Worm (Caenorhabditis elegans) whole organism, young adult: Measurements from ENCODE around the gene mdt-27.

ENCODE experiments used
- B0035.1 ChIP-seq: sonication (generic microtip); optimal IDR thresholded peaks from 2 replicates; lab custom pipeline; 2016; ENCODE audit warnings: missing genetic modification characterization, mild to moderate bottlenecking, missing compliant biosample characterization, missing genotype, missing genetic modification reagents
- B0261.1 ChIP-seq: sonication (generic microtip); optimal IDR thresholded peaks from 2 replicates; lab custom pipeline; 2016; ENCODE audit warnings: mild to moderate bottlenecking, missing genetic modification characterization, moderate library complexity, missing compliant biosample characterization
- C06A6.2 ChIP-seq: fragments of 200-800 bp; sonication (Bioruptor generic); conservative IDR thresholded peaks from 2 replicates; pipeline ENCODE4 v1.3.6; 2022; ENCODE audit warnings: missing genetic modification characterization, missing compliant biosample characterization
- F22D6.2 ChIP-seq: sonication (generic microtip); optimal IDR thresholded peaks from 2 replicates; lab custom pipeline; 2016; ENCODE audit warnings: mild to moderate bottlenecking, missing genetic modification characterization, missing compliant biosample characterization
- F33H1.4 ChIP-seq: fragments of 200-800 bp; sonication (Bioruptor generic); IDR thresholded peaks from 2 replicates; pipeline ENCODE4 v1.3.6; 2022; ENCODE audit warnings: missing genetic modification reagents, missing genetic modification characterization, missing compliant biosample characterization
- F37B4.10 ChIP-seq: fragments of 200-800 bp; sonication (Bioruptor generic); IDR thresholded peaks from 2 replicates; pipeline ENCODE4 v1.3.6; 2022; ENCODE audit warnings: missing genetic modification characterization, missing compliant biosample characterization
- K12H6.12 ChIP-seq: fragments of 200-800 bp; sonication (Bioruptor generic); optimal IDR thresholded peaks from 2 replicates; lab custom pipeline; 2018; ENCODE audit warnings: mild to moderate bottlenecking, missing genetic modification characterization, missing compliant biosample characterization
- T07F8.4 ChIP-seq: sonication (generic microtip); optimal IDR thresholded peaks from 2 replicates; lab custom pipeline; 2016; ENCODE audit warnings: mild to moderate bottlenecking, missing genetic modification characterization, moderate library complexity, missing compliant biosample characterization
- Y53F4B.3 ChIP-seq: fragments of 200-800 bp; sonication (Bioruptor generic); IDR thresholded peaks from 2 replicates; pipeline ENCODE4 v1.3.6; 2022; ENCODE audit warnings: missing genetic modification reagents, missing genetic modification characterization, missing compliant biosample characterization
- Y67H2A.10 ChIP-seq: fragments of 200-800 bp; sonication (Bioruptor generic); conservative IDR thresholded peaks from 2 replicates; pipeline ENCODE4 v1.3.6; 2022; ENCODE audit warnings: missing genetic modification reagents, missing genetic modification characterization, missing compliant biosample characterization
- Y79H2A.3 ChIP-seq: fragments of 200-800 bp; sonication (Bioruptor generic); conservative IDR thresholded peaks from 2 replicates; pipeline ENCODE4 v1.3.6; 2022; ENCODE audit warnings: missing genetic modification reagents, missing genetic modification characterization, missing compliant biosample characterization
- Y95B8A.8 ChIP-seq: fragments of 200-800 bp; sonication (Bioruptor generic); IDR thresholded peaks from 2 replicates; pipeline ENCODE4 v1.3.6; 2022; ENCODE audit warnings: missing genetic modification reagents, missing genetic modification characterization, missing compliant biosample characterization
- ama-1 ChIP-seq, 3 experiments: fragments of 150-350 bp in 1 of 3; sonication (generic microtip) in 2 of 3; optimal IDR thresholded peaks; 2 replicates each; lab custom pipeline; 2014 to 2018; ENCODE audit warnings: missing biosample characterization in 2 of 3, missing genetic modification characterization in 2 of 3, missing genetic modification reagents in 2 of 3
- aptf-2 ChIP-seq: fragments of 200-800 bp; sonication (Bioruptor generic); conservative IDR thresholded peaks from 2 replicates; pipeline ENCODE4 v1.3.6; 2022; ENCODE audit warnings: missing genetic modification reagents, missing genetic modification characterization, missing compliant biosample characterization
- attf-3 ChIP-seq: fragments of 200-800 bp; sonication (Bioruptor generic); conservative IDR thresholded peaks from 2 replicates; pipeline ENCODE4 v1.3.6; 2022; ENCODE audit warnings: missing genetic modification reagents, missing genetic modification characterization, missing compliant biosample characterization
- attf-5 ChIP-seq: fragments of 200-800 bp; sonication (Bioruptor generic); optimal IDR thresholded peaks from 2 replicates; lab custom pipeline; 2018; ENCODE audit warnings: mild to moderate bottlenecking, missing genetic modification characterization, missing compliant biosample characterization
- ceh-100 ChIP-seq: fragments of 200-800 bp; sonication (Bioruptor generic); IDR thresholded peaks from 2 replicates; pipeline ENCODE4 v1.3.6; 2022; ENCODE audit warnings: missing genetic modification reagents, missing genetic modification characterization, missing compliant biosample characterization
- ceh-40 ChIP-seq: fragments of 200-800 bp; sonication (Bioruptor generic); IDR thresholded peaks from 2 replicates; pipeline ENCODE4 v1.3.6; 2022; ENCODE audit warnings: missing genetic modification characterization, missing compliant biosample characterization
- dox-1 ChIP-seq: fragments of 200-800 bp; sonication (Bioruptor generic); IDR thresholded peaks from 2 replicates; pipeline ENCODE4 v1.3.6; 2022; ENCODE audit warnings: missing genetic modification reagents, missing genetic modification characterization, missing compliant biosample characterization
- egl-44 ChIP-seq: fragments of 200-800 bp; sonication (Bioruptor generic); IDR thresholded peaks from 2 replicates; pipeline ENCODE4 v1.3.6; 2022; ENCODE audit warnings: missing genetic modification reagents, missing genetic modification characterization, missing compliant biosample characterization
- him-1 ChIP-seq: sonication (generic microtip); optimal IDR thresholded peaks from 2 replicates; lab custom pipeline; 2016; ENCODE audit warnings: missing genotype, missing genetic modification reagents, missing genetic modification characterization, missing compliant biosample characterization
- hmg-20 ChIP-seq: fragments of 200-800 bp; sonication (Bioruptor generic); IDR thresholded peaks from 2 replicates; pipeline ENCODE4 v1.3.6; 2022; ENCODE audit warnings: missing genetic modification reagents, missing genetic modification characterization, missing compliant biosample characterization
- hrde-1 ChIP-seq: sonication (generic microtip); optimal IDR thresholded peaks from 2 replicates; lab custom pipeline; 2016; ENCODE audit warnings: missing genetic modification characterization, mild to moderate bottlenecking, missing compliant biosample characterization, moderate library complexity, missing genotype, missing genetic modification reagents, borderline replicate concordance
- hsf-1 ChIP-seq: fragments of 200-800 bp; sonication (Bioruptor generic); IDR thresholded peaks from 2 replicates; pipeline ENCODE4 v1.3.6; 2022; ENCODE audit warnings: missing genetic modification reagents, missing genetic modification characterization, missing compliant biosample characterization
- let-607 ChIP-seq, 2 experiments: fragments of 200-800 bp in 1 of 2; sonication (Bioruptor generic) in 1 of 2; sonication (generic microtip) in 1 of 2; optimal IDR thresholded peaks; 2 replicates each; lab custom pipeline; 2016 to 2018; ENCODE audit warnings: mild to moderate bottlenecking in 2 of 2, missing compliant biosample characterization in 2 of 2, missing genetic modification characterization in 2 of 2, moderate library complexity in 2 of 2, missing genotype in 1 of 2
- lsl-1 ChIP-seq: fragments of 200-800 bp; sonication (Bioruptor generic); optimal IDR thresholded peaks from 2 replicates; lab custom pipeline; 2018; ENCODE audit warnings: mild to moderate bottlenecking, missing genetic modification characterization, moderate library complexity, missing compliant biosample characterization
- mcd-1 ChIP-seq: fragments of 200-800 bp; sonication (Bioruptor generic); IDR thresholded peaks from 2 replicates; pipeline ENCODE4 v1.3.6; 2022; ENCODE audit warnings: missing genetic modification reagents, missing genetic modification characterization, missing compliant biosample characterization
- mel-28 ChIP-seq: sonication (generic microtip); optimal IDR thresholded peaks from 2 replicates; lab custom pipeline; 2016; ENCODE audit warnings: borderline replicate concordance, mild to moderate bottlenecking, missing genetic modification characterization, missing compliant biosample characterization
- nfya-1 ChIP-seq: sonication (generic microtip); optimal IDR thresholded peaks from 2 replicates; lab custom pipeline; 2017; ENCODE audit warnings: antibody characterized with exemption, missing compliant biosample characterization, missing genetic modification characterization, borderline replicate concordance; ENCODE audit not compliant: insufficient read depth
- rcor-1 ChIP-seq: fragments of 200-800 bp; sonication (Bioruptor generic); IDR thresholded peaks from 2 replicates; pipeline ENCODE4 v1.3.6; 2022; ENCODE audit warnings: missing genetic modification reagents, missing genetic modification characterization, missing compliant biosample characterization
- rec-8 ChIP-seq, 2 experiments: sonication (generic microtip); optimal IDR thresholded peaks; 2 replicates each; lab custom pipeline; 2016; ENCODE audit warnings: mild to moderate bottlenecking in 2 of 2, missing genetic modification characterization in 2 of 2, missing genetic modification reagents in 2 of 2, missing genotype in 2 of 2, missing biosample characterization in 1 of 2, missing compliant biosample characterization in 1 of 2, moderate library complexity in 1 of 2
- rpc-1 ChIP-seq, 2 experiments: fragments of 150-350 bp in 1 of 2; sonication (generic microtip) in 1 of 2; optimal IDR thresholded peaks; 2 replicates each; lab custom pipeline; 2014 to 2018; ENCODE audit warnings: missing biosample characterization in 1 of 2, missing genetic modification characterization in 1 of 2, missing genetic modification reagents in 1 of 2, missing genotype in 1 of 2
- sea-2 ChIP-seq: fragments of 200-800 bp; sonication (Bioruptor generic); IDR thresholded peaks from 2 replicates; pipeline ENCODE4 v1.3.6; 2022; ENCODE audit warnings: missing genetic modification characterization, missing compliant biosample characterization
- somi-1 ChIP-seq: fragments of 200-800 bp; sonication (Bioruptor generic); optimal IDR thresholded peaks from 2 replicates; lab custom pipeline; 2018; ENCODE audit warnings: mild to moderate bottlenecking, missing genetic modification characterization, missing compliant biosample characterization
- tlf-1 ChIP-seq: fragments of 200-800 bp; sonication (Bioruptor generic); optimal IDR thresholded peaks from 2 replicates; lab custom pipeline; 2018; ENCODE audit warnings: mild to moderate bottlenecking, missing genetic modification characterization, missing compliant biosample characterization
- zfh-2 ChIP-seq: fragments of 200-800 bp; sonication (Bioruptor generic); conservative IDR thresholded peaks from 2 replicates; pipeline ENCODE4 v1.3.6; 2022; ENCODE audit warnings: missing genetic modification reagents, missing genetic modification characterization, missing compliant biosample characterization
- ztf-18 ChIP-seq: sonication (generic microtip); optimal IDR thresholded peaks from 2 replicates; lab custom pipeline; 2016; ENCODE audit warnings: missing genotype, mild to moderate bottlenecking, missing genetic modification characterization, missing compliant biosample characterization
- ztf-22 ChIP-seq: fragments of 200-800 bp; sonication (Bioruptor generic); optimal IDR thresholded peaks from 2 replicates; lab custom pipeline; 2018; ENCODE audit warnings: mild to moderate bottlenecking, missing genetic modification characterization, moderate library complexity, missing compliant biosample characterization
- ztf-26 ChIP-seq: sonication (generic microtip); optimal IDR thresholded peaks from 2 replicates; lab custom pipeline; 2017; ENCODE audit warnings: missing genetic modification characterization, missing compliant biosample characterization

Gene mdt-27

ce11 chrV:9212499-9212898 lies 955 bp downstream of the mdt-27 start (continued):
- TF ChIP-seq dox-1 (GFP tag; lab: Robert Waterston, UW) (peak; percentile 47; the same call in 1 of the 2 replicates), egl-44 (GFP tag; lab: Robert Waterston, UW) (no peak), F33H1.4 (GFP tag; lab: Robert Waterston, UW) (no peak), him-1 (tag; lab: Kevin White, UChicago) (no peak), rec-8 (tag; optimal IDR thresholded peaks at IDR 0.05; lab: Kevin White, UChicago) (no peak), somi-1 (GFP tag; lab: Kevin White, UChicago) (no peak), F37B4.10 (GFP tag; lab: Robert Waterston, UW) (no peak), hsf-1 (GFP tag; lab: Robert Waterston, UW) (no peak), aptf-2 (GFP tag; lab: Robert Waterston, UW) (no peak), rcor-1 (GFP tag; lab: Robert Waterston, UW) (no peak), nfya-1 (tag; lab: Kevin White, UChicago) (no peak), attf-5 (GFP tag; lab: Kevin White, UChicago) (peak; percentile 87), T07F8.4 (no peak), Y95B8A.8 (GFP tag; lab: Robert Waterston, UW) (no peak), sea-2 (GFP tag; lab: Robert Waterston, UW) (no peak), rpc-1 (optimal IDR thresholded peaks at IDR 0.05; lab: Kevin White, UChicago) (no peak), rpc-1 (tag; optimal IDR thresholded peaks at IDR 0.05; lab: Kevin White, UChicago) (no peak), hrde-1 (tag; lab: Kevin White, UChicago) (no peak), let-607 (tag; optimal IDR thresholded peaks at IDR 0.05; lab: Kevin White, UChicago) (peak in 1 of 2 experiments; percentile 59), Y79H2A.3 (GFP tag; lab: Robert Waterston, UW) (no peak), B0035.1 (tag; lab: Kevin White, UChicago) (no peak), K12H6.12 (peak; percentile 8), zfh-2 (GFP tag; lab: Robert Waterston, UW) (no peak), ztf-22 (GFP tag; lab: Kevin White, UChicago) (no peak), ztf-26 (no peak), mcd-1 (GFP tag; lab: Robert Waterston, UW) (peak; percentile 48; the same call in 1 of the 2 replicates), ama-1 (optimal IDR thresholded peaks at IDR 0.05; lab: Kevin White, UChicago) (no peak), ama-1 (GFP tag; optimal IDR thresholded peaks at IDR 0.05; lab: Kevin White, UChicago) (no peak), ztf-18 (tag; lab: Kevin White, UChicago) (peak; percentile 22), C06A6.2 (GFP tag; lab: Robert Waterston, UW) (no peak), attf-3 (GFP tag; lab: Robert Waterston, UW) (no peak), lsl-1 (GFP tag; lab: Kevin White, UChicago) (no peak), Y53F4B.3 (GFP tag; lab: Robert Waterston, UW) (no peak), B0261.1 (tag; lab: Kevin White, UChicago) (no peak), Y67H2A.10 (GFP tag; lab: Robert Waterston, UW) (no peak), tlf-1 (GFP tag; lab: Kevin White, UChicago) (no peak), ceh-100 (no peak), mel-28 (tag; lab: Kevin White, UChicago) (no peak), ceh-40 (no peak), F22D6.2 (no peak), hmg-20 (GFP tag; lab: Robert Waterston, UW) (no peak)
